Worm (Caenorhabditis elegans): ENCODE results near the gene lec-7.

Gene lec-7

DNA sequence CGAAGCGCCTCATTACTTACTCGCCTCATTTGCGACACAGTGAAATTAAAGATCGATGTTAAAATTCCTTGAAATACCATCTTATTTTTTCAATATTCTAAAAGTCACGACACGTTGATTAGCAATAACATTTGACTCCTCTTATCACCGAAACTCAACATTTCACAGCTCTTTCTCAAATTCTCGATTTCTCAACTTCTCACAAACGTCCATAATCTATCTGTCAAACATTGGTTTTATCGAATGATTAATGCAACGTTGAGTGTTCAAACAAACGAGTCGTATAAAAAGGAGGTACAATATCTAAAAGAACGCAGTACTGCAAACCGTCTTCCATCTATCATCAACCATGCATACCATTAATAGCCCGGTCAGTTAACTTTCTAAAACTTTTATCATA, 1.6 kb upstream of the lec-7 start, which contains the start of gene lec-8:
lec-8 (plus strand) TSS at position 314 of the 400 bp plus-strand sequence.
- TF ChIP-seq sea-2 (GFP tag; optimal IDR thresholded peaks at IDR 0.05) = no peak
- TF ChIP-seq elt-2 (tag; optimal IDR thresholded peaks at IDR 0.05) = peak; percentile 89
- peak; percentile 60 for TF ChIP-seq jun-1 (tag; optimal IDR thresholded peaks at IDR 0.05)
- TF ChIP-seq lsy-12 (tag; optimal IDR thresholded peaks at IDR 0.05) = no peak
- TF ChIP-seq aly-2 (tag; optimal IDR thresholded peaks at IDR 0.05) = no peak
- TF ChIP-seq eor-1 (tag; optimal IDR thresholded peaks at IDR 0.05) = no peak

DNA sequence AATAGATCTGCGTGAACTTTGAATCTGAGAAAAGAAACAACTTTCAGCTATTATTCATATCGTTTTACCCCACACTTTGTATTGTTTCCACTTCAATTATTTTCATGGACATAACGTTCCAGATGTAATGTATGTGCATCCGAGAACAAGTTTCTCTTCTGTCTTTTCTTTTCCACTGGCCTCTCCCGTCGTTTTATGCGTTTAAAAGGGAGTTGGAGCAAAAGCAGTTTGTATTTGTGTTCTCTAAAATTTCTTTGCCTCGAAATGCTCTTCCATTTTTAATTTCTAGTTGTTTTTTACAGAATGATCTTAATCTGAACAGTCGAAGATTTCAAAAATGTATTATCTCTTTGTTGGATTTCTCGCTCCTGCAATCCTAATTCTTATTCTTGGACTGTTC, 4.8 kb downstream of the lec-7 start, which contains the start of gene R07B1.11:
R07B1.11 (plus strand) TSS at position 301 of the 400 bp plus-strand sequence.
- no peak for TF ChIP-seq jun-1 (tag; optimal IDR thresholded peaks at IDR 0.05)
- no peak for TF ChIP-seq ama-1 (optimal IDR thresholded peaks at IDR 0.05)
- TF ChIP-seq egl-27 (tag; optimal IDR thresholded peaks at IDR 0.05) = no peak
- TF ChIP-seq mdl-1 (tag; optimal IDR thresholded peaks at IDR 0.05) = no peak
- TF ChIP-seq nhr-28 (tag; optimal IDR thresholded peaks at IDR 0.05) = no peak
- no peak for TF ChIP-seq sea-2 (GFP tag; optimal IDR thresholded peaks at IDR 0.05)
- TF ChIP-seq hmg-11 (tag; optimal IDR thresholded peaks at IDR 0.05) = no peak

DNA sequence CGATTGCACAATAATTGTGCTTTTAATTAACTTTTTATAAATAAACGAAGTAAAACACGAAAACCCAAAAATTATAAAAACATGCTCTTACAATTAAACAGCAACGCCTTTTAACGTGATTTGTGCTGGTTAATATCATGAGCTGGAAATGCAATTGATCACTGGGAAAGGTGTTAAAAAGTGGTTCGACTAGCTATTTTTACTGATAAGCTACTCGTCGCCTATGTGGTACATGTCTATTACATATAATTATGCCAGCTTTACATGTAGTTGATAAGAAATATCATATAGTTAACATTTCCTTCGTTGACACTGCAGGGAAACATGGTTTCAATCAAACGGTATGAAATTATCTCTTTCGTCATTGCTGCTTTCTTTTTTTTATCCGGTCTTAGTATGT, 6.2 kb downstream of the lec-7 start, which contains the start of gene scav-5:
scav-5 (plus strand) TSS at position 297 of the 400 bp plus-strand sequence.
- TF ChIP-seq ceh-28 (tag; optimal IDR thresholded peaks at IDR 0.05) (no peak), fkh-2 (tag; optimal IDR thresholded peaks at IDR 0.05) (no peak), ceh-16 (tag; optimal IDR thresholded peaks at IDR 0.05) (no peak), pha-4 (tag; optimal IDR thresholded peaks at IDR 0.05) (peak; percentile 3), sea-2 (GFP tag; optimal IDR thresholded peaks at IDR 0.05) (no peak), pqm-1 (tag; optimal IDR thresholded peaks at IDR 0.05) (peak; percentile 92), elt-3 (tag; optimal IDR thresholded peaks at IDR 0.05) (no peak), hmg-11 (tag; optimal IDR thresholded peaks at IDR 0.05) (no peak), elt-2 (tag; optimal IDR thresholded peaks at IDR 0.05) (peak; percentile 91), skn-1 (tag; optimal IDR thresholded peaks at IDR 0.05) (no peak), nhr-43 (tag; optimal IDR thresholded peaks at IDR 0.05; ENCODE audit: poor library complexity, severe bottlenecking) (no peak), unc-39 (tag; optimal IDR thresholded peaks at IDR 0.05) (no peak), lin-15B (tag; optimal IDR thresholded peaks at IDR 0.05) (no peak), nhr-237 (tag; optimal IDR thresholded peaks at IDR 0.05) (no peak)

DNA sequence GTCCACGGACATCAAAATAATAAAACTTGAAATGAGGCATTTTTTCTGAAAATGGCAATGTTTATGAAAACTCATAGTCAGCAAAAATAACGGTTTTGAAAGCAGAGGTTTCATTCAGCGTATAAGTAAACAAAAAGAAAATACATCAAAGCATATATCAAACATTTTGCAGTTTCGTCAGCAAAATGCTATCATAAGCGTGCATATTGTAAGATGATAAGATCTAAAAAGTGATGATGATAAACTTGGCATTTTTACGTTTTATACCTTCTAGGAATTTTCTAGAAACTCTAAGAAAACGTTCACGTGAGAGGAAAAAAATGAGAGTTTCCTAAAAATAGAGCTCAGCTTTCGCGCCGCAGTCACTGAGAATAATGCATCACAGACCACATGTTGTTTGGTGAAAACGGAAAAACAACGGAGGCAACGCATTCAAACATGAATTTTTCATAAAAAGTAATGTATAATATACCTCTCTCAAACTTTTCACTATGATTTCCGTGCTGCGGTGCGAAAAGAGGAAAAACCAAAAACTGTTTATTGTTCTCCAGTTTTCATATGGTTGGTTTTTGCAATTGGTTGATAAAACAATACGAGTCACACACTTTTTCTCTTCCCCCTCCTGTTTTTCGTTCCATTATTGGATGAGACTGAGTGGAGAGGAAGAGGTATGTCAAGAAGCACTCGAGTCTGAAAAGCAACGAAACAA, 11.2 kb downstream of the lec-7 start, which contains the start of the genes gst-36 and R07B1.5:
gst-36 (minus strand) TSS at position 45 of the 709 bp plus-strand sequence.
R07B1.5 (plus strand) TSS at position 665 of the 709 bp plus-strand sequence.
- TF ChIP-seq lsy-12 (tag; optimal IDR thresholded peaks at IDR 0.05) (no peak), nfya-1 (tag; optimal IDR thresholded peaks at IDR 0.05; ENCODE audit: insufficient read depth) (no peak), ceh-82 (tag; optimal IDR thresholded peaks at IDR 0.05) (no peak), elt-2 (tag; optimal IDR thresholded peaks at IDR 0.05) (peak; percentile 80), elt-3 (tag; optimal IDR thresholded peaks at IDR 0.05) (no peak), lin-15B (tag; optimal IDR thresholded peaks at IDR 0.05) (no peak), nhr-12 (tag; optimal IDR thresholded peaks at IDR 0.05) (no peak), fos-1 (tag; optimal IDR thresholded peaks at IDR 0.05) (peak; percentile 0), nhr-237 (tag; optimal IDR thresholded peaks at IDR 0.05) (no peak), jun-1 (tag; optimal IDR thresholded peaks at IDR 0.05) (no peak), pqm-1 (tag; optimal IDR thresholded peaks at IDR 0.05) (peak; percentile 47), ceh-28 (tag; optimal IDR thresholded peaks at IDR 0.05) (no peak), zag-1 (tag; optimal IDR thresholded peaks at IDR 0.05) (no peak), ztf-11 (tag; optimal IDR thresholded peaks at IDR 0.05) (no peak), pha-4 (tag; optimal IDR thresholded peaks at IDR 0.05) (peak; percentile 47), ceh-16 (tag; optimal IDR thresholded peaks at IDR 0.05) (no peak), R02D3.7 (tag; optimal IDR thresholded peaks at IDR 0.05) (no peak), eor-1 (tag; optimal IDR thresholded peaks at IDR 0.05) (no peak), fkh-10 (GFP tag; optimal IDR thresholded peaks at IDR 0.05) (no peak), nhr-23 (tag; optimal IDR thresholded peaks at IDR 0.05) (no peak)

DNA sequence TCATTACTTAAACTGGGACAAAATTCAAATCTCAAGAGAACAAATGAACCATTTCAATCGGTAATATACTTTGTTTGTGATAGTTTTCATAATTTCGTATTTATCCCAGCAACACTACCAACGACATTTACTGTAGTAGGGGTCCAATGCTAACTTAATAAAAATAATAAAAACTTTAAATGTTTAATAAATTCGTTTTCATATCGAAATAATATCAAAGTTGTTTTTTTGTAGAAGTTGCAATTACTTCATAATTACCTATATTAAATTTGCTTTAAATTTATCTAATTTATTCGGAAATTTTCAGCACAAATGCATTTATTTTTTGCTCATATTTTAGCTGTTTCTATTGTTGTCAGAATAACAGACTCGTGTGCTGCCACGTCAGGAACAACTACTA, 14.5 kb downstream of the lec-7 start, which contains the start of gene R07B1.6:
R07B1.6 (plus strand) TSS at position 301 of the 400 bp plus-strand sequence.
- no peak for TF ChIP-seq hmg-11 (tag; optimal IDR thresholded peaks at IDR 0.05)
- no peak for TF ChIP-seq lin-39 (tag; optimal IDR thresholded peaks at IDR 0.05)
- no peak for TF ChIP-seq nhr-25 (tag; optimal IDR thresholded peaks at IDR 0.05)
- TF ChIP-seq mml-1 (tag; optimal IDR thresholded peaks at IDR 0.05) = no peak
- TF ChIP-seq nfya-1 (tag; optimal IDR thresholded peaks at IDR 0.05; ENCODE audit: insufficient read depth) = no peak
- TF ChIP-seq lsy-12 (tag; optimal IDR thresholded peaks at IDR 0.05) = no peak
- no peak for TF ChIP-seq sea-2 (GFP tag; optimal IDR thresholded peaks at IDR 0.05)
- TF ChIP-seq snpc-4 (tag; optimal IDR thresholded peaks at IDR 0.05) = no peak
- no peak for TF ChIP-seq lin-15B (tag; optimal IDR thresholded peaks at IDR 0.05)
- TF ChIP-seq unc-62 (GFP tag; optimal IDR thresholded peaks at IDR 0.05) = no peak
- no peak for TF ChIP-seq ceh-28 (tag; optimal IDR thresholded peaks at IDR 0.05)
- TF ChIP-seq daf-12 (tag; optimal IDR thresholded peaks at IDR 0.05) = no peak
- TF ChIP-seq fkh-2 (tag; optimal IDR thresholded peaks at IDR 0.05) = no peak
- TF ChIP-seq nhr-43 (tag; optimal IDR thresholded peaks at IDR 0.05; ENCODE audit: poor library complexity, severe bottlenecking) = no peak
- TF ChIP-seq skn-1 (tag; optimal IDR thresholded peaks at IDR 0.05) = no peak
- no peak for TF ChIP-seq nhr-67 (tag; optimal IDR thresholded peaks at IDR 0.05)
- TF ChIP-seq nhr-11 (tag; optimal IDR thresholded peaks at IDR 0.05) = no peak
- TF ChIP-seq fkh-10 (GFP tag; optimal IDR thresholded peaks at IDR 0.05) = no peak
- no peak for TF ChIP-seq nhr-12 (tag; optimal IDR thresholded peaks at IDR 0.05)
